Worm (Caenorhabditis elegans) whole organism, L1 larva: ENCODE results near the gene hmg-1.1.

Experiments used
- C04F5.9 ChIP-seq: sonication (generic microtip); optimal IDR thresholded peaks from 2 replicates; lab custom pipeline; 2016; ENCODE audit warnings: missing genetic modification characterization, missing compliant biosample characterization
- C16A3.4 ChIP-seq: fragments of 150-350 bp; optimal IDR thresholded peaks from 2 replicates; lab custom pipeline; 2014; ENCODE audit warnings: missing biosample characterization, missing genetic modification characterization
- F16B12.6 ChIP-seq: fragments of 150-350 bp; optimal IDR thresholded peaks from 2 replicates; lab custom pipeline; 2014; ENCODE audit warnings: missing biosample characterization, missing genetic modification characterization
- Y116A8C.19 ChIP-seq: sonication (generic microtip); optimal IDR thresholded peaks from 2 replicates; lab custom pipeline; 2016; ENCODE audit warnings: missing compliant biosample characterization, missing genetic modification characterization, borderline replicate concordance
- alr-1 ChIP-seq: fragments of 200-800 bp; sonication (Bioruptor generic); optimal IDR thresholded peaks from 2 replicates; lab custom pipeline; 2018; ENCODE audit warnings: borderline replicate concordance, mild to moderate bottlenecking, missing genetic modification characterization, missing compliant biosample characterization
- ama-1 ChIP-seq: fragments of 150-350 bp; optimal IDR thresholded peaks from 2 replicates; lab custom pipeline; 2014
- ceh-63 ChIP-seq: fragments of 200-800 bp; sonication (Bioruptor generic); optimal IDR thresholded peaks from 2 replicates; lab custom pipeline; 2018; ENCODE audit warnings: mild to moderate bottlenecking, missing genetic modification characterization, missing compliant biosample characterization
- ces-1 ChIP-seq: fragments of 150-350 bp; optimal IDR thresholded peaks from 2 replicates; lab custom pipeline; 2014; ENCODE audit warnings: missing biosample characterization, missing genetic modification reagents, missing genetic modification characterization
- dpl-1 ChIP-seq, 3 experiments: fragments of 150-350 bp in 2 of 3; sonication (generic microtip) in 1 of 3; optimal IDR thresholded peaks; 2 replicates each; lab custom pipeline; 2014 to 2017; ENCODE audit warnings: missing biosample characterization in 3 of 3, missing genetic modification characterization in 3 of 3, missing genetic modification reagents in 3 of 3
- efl-1 ChIP-seq, 4 experiments: fragments of 150-350 bp; optimal IDR thresholded peaks in 3 of 4; peaks in 1 of 4; 1 replicate in 1 of 4; 2 replicates in 3 of 4; lab custom pipeline; 2014; ENCODE audit warnings: missing biosample characterization in 2 of 4, missing genetic modification characterization in 2 of 4, missing genetic modification reagents in 2 of 4
- egl-13 ChIP-seq: sonication (generic microtip); optimal IDR thresholded peaks from 2 replicates; lab custom pipeline; 2016; ENCODE audit warnings: missing genotype, missing genetic modification reagents, missing genetic modification characterization, missing compliant biosample characterization
- elt-3 ChIP-seq, 6 experiments: fragments of 150-350 bp in 1 of 6; sonication (generic microtip); optimal IDR thresholded peaks; 2 replicates each; lab custom pipeline; 2017 to 2018; ENCODE audit warnings: missing biosample characterization in 6 of 6, missing genetic modification characterization in 6 of 6, inconsistent platforms in 1 of 6
- ets-5 ChIP-seq: fragments of 200-800 bp; sonication (Bioruptor generic); IDR thresholded peaks from 2 replicates; pipeline ENCODE4 v1.3.6; 2022; ENCODE audit warnings: missing genetic modification characterization, missing compliant biosample characterization
- fkh-10 ChIP-seq: sonication (generic microtip); optimal IDR thresholded peaks from 2 replicates; lab custom pipeline; 2017; ENCODE audit warnings: missing biosample characterization, missing genetic modification reagents, missing genetic modification characterization
- fkh-4 ChIP-seq: sonication (generic microtip); optimal IDR thresholded peaks from 2 replicates; lab custom pipeline; 2016; ENCODE audit warnings: missing compliant biosample characterization, missing genetic modification characterization, borderline replicate concordance
- fos-1 ChIP-seq: fragments of 150-350 bp; optimal IDR thresholded peaks from 2 replicates; lab custom pipeline; 2014; ENCODE audit warnings: missing biosample characterization, missing genetic modification characterization
- grh-1 ChIP-seq: fragments of 200-800 bp; sonication (Bioruptor generic); IDR thresholded peaks from 2 replicates; pipeline ENCODE4 v1.3.6; 2022; ENCODE audit warnings: missing genetic modification reagents, missing genetic modification characterization, missing compliant biosample characterization
- hpl-2 ChIP-seq: fragments of 150-350 bp; optimal IDR thresholded peaks from 2 replicates; lab custom pipeline; 2014; ENCODE audit warnings: missing biosample characterization, missing genetic modification reagents, missing genetic modification characterization
- irx-1 ChIP-seq: sonication (generic microtip); optimal IDR thresholded peaks from 2 replicates; lab custom pipeline; 2016; ENCODE audit warnings: missing genetic modification characterization, missing compliant biosample characterization
- jun-1 ChIP-seq: fragments of 150-350 bp; optimal IDR thresholded peaks from 2 replicates; lab custom pipeline; 2014; ENCODE audit warnings: missing biosample characterization, missing genetic modification reagents, missing genetic modification characterization
- lin-13 ChIP-seq: fragments of 150-350 bp; optimal IDR thresholded peaks from 2 replicates; lab custom pipeline; 2014; ENCODE audit warnings: missing biosample characterization, missing genetic modification reagents, missing genetic modification characterization
- lin-14 ChIP-seq: fragments of 200-800 bp; sonication (Bioruptor generic); optimal IDR thresholded peaks from 2 replicates; lab custom pipeline; 2018; ENCODE audit warnings: mild to moderate bottlenecking, missing genetic modification characterization, moderate library complexity, missing compliant biosample characterization
- lin-15B ChIP-seq: fragments of 150-350 bp; sonication (generic microtip); optimal IDR thresholded peaks from 3 replicates; lab custom pipeline; 2014; ENCODE audit warnings: missing biosample characterization, missing genetic modification characterization
- lin-39 ChIP-seq: fragments of 150-350 bp; optimal IDR thresholded peaks from 2 replicates; lab custom pipeline; 2014; ENCODE audit warnings: missing biosample characterization, missing genetic modification reagents, missing genetic modification characterization
- lir-3 ChIP-seq: sonication (generic microtip); optimal IDR thresholded peaks from 2 replicates; lab custom pipeline; 2016; ENCODE audit warnings: mild to moderate bottlenecking, missing genetic modification characterization, moderate library complexity, missing compliant biosample characterization; ENCODE audit not compliant: poor library complexity
- lsy-2 ChIP-seq, 2 experiments: fragments of 150-350 bp; optimal IDR thresholded peaks; 2 replicates each; lab custom pipeline; 2014; ENCODE audit warnings: missing biosample characterization in 2 of 2, missing genetic modification characterization in 2 of 2
- mdl-1 ChIP-seq, 2 experiments: fragments of 150-350 bp; optimal IDR thresholded peaks; 2 replicates each; lab custom pipeline; 2014 to 2017; ENCODE audit warnings: missing biosample characterization in 2 of 2, missing genetic modification characterization in 2 of 2, inconsistent platforms in 1 of 2
- mef-2 ChIP-seq: fragments of 150-350 bp; optimal IDR thresholded peaks from 2 replicates; lab custom pipeline; 2014; ENCODE audit warnings: missing biosample characterization, missing genetic modification characterization
- mep-1 ChIP-seq: fragments of 150-350 bp; optimal IDR thresholded peaks from 2 replicates; lab custom pipeline; 2014; ENCODE audit warnings: missing biosample characterization, missing genetic modification characterization
- nhr-11 ChIP-seq: fragments of 150-350 bp; optimal IDR thresholded peaks from 2 replicates; lab custom pipeline; 2014; ENCODE audit warnings: missing biosample characterization, missing genetic modification characterization
- nhr-12 ChIP-seq: sonication (generic microtip); optimal IDR thresholded peaks from 2 replicates; lab custom pipeline; 2017; ENCODE audit warnings: missing biosample characterization, missing genetic modification characterization
- nhr-19 ChIP-seq: fragments of 200-800 bp; sonication (Bioruptor generic); conservative IDR thresholded peaks from 2 replicates; pipeline ENCODE4 v1.3.6; 2022; ENCODE audit warnings: missing genetic modification characterization, missing compliant biosample characterization
- nhr-20 ChIP-seq: sonication (generic microtip); optimal IDR thresholded peaks from 2 replicates; lab custom pipeline; 2016; ENCODE audit warnings: mild to moderate bottlenecking, missing genetic modification characterization, missing compliant biosample characterization
- nhr-237 ChIP-seq: fragments of 150-350 bp; optimal IDR thresholded peaks from 2 replicates; lab custom pipeline; 2014; ENCODE audit warnings: missing biosample characterization, missing genetic modification characterization
- nhr-71 ChIP-seq: sonication (generic microtip); optimal IDR thresholded peaks from 2 replicates; lab custom pipeline; 2016; ENCODE audit warnings: mild to moderate bottlenecking, missing genetic modification characterization, moderate library complexity, missing compliant biosample characterization
- nhr-76 ChIP-seq: sonication (generic microtip); optimal IDR thresholded peaks from 2 replicates; lab custom pipeline; 2017; ENCODE audit warnings: missing biosample characterization, missing genetic modification characterization
- nhr-77 ChIP-seq: fragments of 150-350 bp; optimal IDR thresholded peaks from 2 replicates; lab custom pipeline; 2014; ENCODE audit warnings: missing biosample characterization, missing genetic modification characterization
- nhr-84 ChIP-seq: sonication (generic microtip); optimal IDR thresholded peaks from 2 replicates; lab custom pipeline; 2017; ENCODE audit warnings: missing biosample characterization, missing genetic modification characterization
- nhr-85 ChIP-seq: sonication (generic microtip); peaks from one replicate; lab custom pipeline; 2016; ENCODE audit warnings: missing genetic modification characterization, inconsistent platforms, missing compliant biosample characterization
- pag-3 ChIP-seq: sonication (generic microtip); optimal IDR thresholded peaks from 2 replicates; lab custom pipeline; 2017; ENCODE audit warnings: missing genetic modification characterization, mild to moderate bottlenecking, missing compliant biosample characterization, antibody characterized with exemption, borderline replicate concordance; ENCODE audit not compliant: insufficient read depth
- pax-3 ChIP-seq: fragments of 200-800 bp; sonication (Bioruptor generic); optimal IDR thresholded peaks from 2 replicates; lab custom pipeline; 2018; ENCODE audit warnings: mild to moderate bottlenecking, missing genetic modification characterization, moderate library complexity, missing compliant biosample characterization
- skn-1 ChIP-seq: fragments of 150-350 bp; optimal IDR thresholded peaks from 2 replicates; lab custom pipeline; 2014; ENCODE audit warnings: missing biosample characterization, missing genetic modification characterization
- snpc-4 ChIP-seq: fragments of 150-350 bp; optimal IDR thresholded peaks from 2 replicates; lab custom pipeline; 2014; ENCODE audit warnings: missing biosample characterization, missing genetic modification characterization
- snu-23 ChIP-seq: sonication (generic microtip); optimal IDR thresholded peaks from 2 replicates; lab custom pipeline; 2016; ENCODE audit warnings: missing genetic modification characterization, missing compliant biosample characterization
- sox-4 ChIP-seq: sonication (generic microtip); optimal IDR thresholded peaks from 2 replicates; lab custom pipeline; 2016; ENCODE audit warnings: missing genetic modification characterization, missing compliant biosample characterization
- swsn-7 ChIP-seq: sonication (generic microtip); optimal IDR thresholded peaks from 2 replicates; lab custom pipeline; 2016; ENCODE audit warnings: missing genetic modification characterization, missing compliant biosample characterization
- tlp-1 ChIP-seq: fragments of 150-350 bp; optimal IDR thresholded peaks from 2 replicates; lab custom pipeline; 2014; ENCODE audit warnings: missing biosample characterization, missing genetic modification characterization
- unc-130 ChIP-seq: fragments of 150-350 bp; optimal IDR thresholded peaks from 2 replicates; lab custom pipeline; 2017; ENCODE audit warnings: missing biosample characterization, missing genetic modification characterization, inconsistent platforms
- unc-62 ChIP-seq: fragments of 150-350 bp; optimal IDR thresholded peaks from 2 replicates; lab custom pipeline; 2014; ENCODE audit warnings: missing biosample characterization, missing genetic modification reagents, missing genetic modification characterization
- unc-86 ChIP-seq: sonication (generic microtip); optimal IDR thresholded peaks from 2 replicates; lab custom pipeline; 2016; ENCODE audit warnings: missing genetic modification characterization, missing compliant biosample characterization
- vab-15 ChIP-seq: sonication (generic microtip); optimal IDR thresholded peaks from 2 replicates; lab custom pipeline; 2017; ENCODE audit warnings: missing genotype, mild to moderate bottlenecking, missing genetic modification characterization, missing compliant biosample characterization
- xbp-1 ChIP-seq: sonication (generic microtip); optimal IDR thresholded peaks from 2 replicates; lab custom pipeline; 2016; ENCODE audit warnings: missing genetic modification characterization, missing compliant biosample characterization
- zip-4 ChIP-seq: fragments of 200-800 bp; sonication (Bioruptor generic); optimal IDR thresholded peaks from 2 replicates; lab custom pipeline; 2018; ENCODE audit warnings: mild to moderate bottlenecking, missing genetic modification characterization, moderate library complexity, missing compliant biosample characterization
- ztf-4 ChIP-seq: fragments of 150-350 bp; optimal IDR thresholded peaks from 2 replicates; lab custom pipeline; 2014; ENCODE audit warnings: missing biosample characterization, missing genetic modification characterization

The hmg-1.1 gene

ce11 chrII:14296320-14296719 lies 45.8 kb downstream of the hmg-1.1 start (continued):
- TF ChIP-seq unc-62 (GFP tag; lab: Kevin White, UChicago), result no peak
- no peak for TF ChIP-seq fkh-4
- TF ChIP-seq lin-15B (tag; lab: Kevin White, UChicago), result no peak
- no peak for TF ChIP-seq unc-130 (tag; lab: Kevin White, UChicago)
- TF ChIP-seq jun-1 (tag; lab: Kevin White, UChicago), result no peak
- TF ChIP-seq pax-3 (tag; lab: Kevin White, UChicago), result no peak
- peak; percentile 30 to 49 for TF ChIP-seq efl-1 (optimal IDR thresholded peaks at IDR 0.05; lab: Kevin White, UChicago)
- peak in 1 of 2 experiments; percentile 72 for TF ChIP-seq efl-1 (GFP tag; optimal IDR thresholded peaks at IDR 0.05 in 1 of 2; lab: Kevin White, UChicago)
- no peak for TF ChIP-seq ceh-63 (GFP tag; lab: Kevin White, UChicago)
- no peak for TF ChIP-seq lin-13 (GFP tag; lab: Kevin White, UChicago)
- peak in 2 of 6 experiments; percentile 19 to 72 for TF ChIP-seq elt-3 (tag; optimal IDR thresholded peaks at IDR 0.05; lab: Kevin White, UChicago)
- TF ChIP-seq vab-15 (tag; lab: Kevin White, UChicago), result no peak
- no peak for TF ChIP-seq unc-86 (tag; lab: Kevin White, UChicago)
- TF ChIP-seq tlp-1, result no peak
- no peak for TF ChIP-seq ztf-4 (tag; lab: Kevin White, UChicago)
- TF ChIP-seq C16A3.4, result no peak
- TF ChIP-seq hpl-2, result no peak
- peak; percentile 19 for TF ChIP-seq swsn-7
- TF ChIP-seq nhr-77, result peak; percentile 68
- TF ChIP-seq mef-2 (tag; lab: Kevin White, UChicago), result no peak
- no peak for TF ChIP-seq Y116A8C.19 (tag; lab: Kevin White, UChicago)
- peak in 1 of 2 experiments; percentile 96 for TF ChIP-seq mdl-1 (tag; optimal IDR thresholded peaks at IDR 0.05; lab: Kevin White, UChicago)
- no peak for TF ChIP-seq sox-4
- no peak for TF ChIP-seq F16B12.6 (tag; lab: Kevin White, UChicago)
- no peak for TF ChIP-seq irx-1 (tag; lab: Kevin White, UChicago)
- TF ChIP-seq lin-14 (GFP tag; lab: Kevin White, UChicago), result peak; percentile 80
- TF ChIP-seq mep-1 (tag; lab: Kevin White, UChicago), result peak; percentile 75
- TF ChIP-seq fkh-10, result no peak
- TF ChIP-seq dpl-1 (GFP tag; optimal IDR thresholded peaks at IDR 0.05; lab: Kevin White, UChicago), result peak in 2 of 3 experiments; percentile 46 to 47
- TF ChIP-seq grh-1, result no peak
- TF ChIP-seq ets-5 (GFP tag; lab: Robert Waterston, UW), result no peak
- no peak for TF ChIP-seq lin-39 (tag; lab: Kevin White, UChicago)
- no peak for TF ChIP-seq xbp-1 (tag; lab: Kevin White, UChicago)
- TF ChIP-seq snpc-4 (tag; lab: Kevin White, UChicago), result no peak
- TF ChIP-seq nhr-76 (tag; lab: Kevin White, UChicago), result no peak
- peak; percentile 69 for TF ChIP-seq nhr-71 (tag; lab: Kevin White, UChicago)
- peak; percentile 85 for TF ChIP-seq nhr-85
- TF ChIP-seq skn-1, result peak; percentile 66
- TF ChIP-seq ama-1 (lab: Kevin White, UChicago), result no peak
- TF ChIP-seq snu-23, result peak; percentile 77
- no peak for TF ChIP-seq ces-1 (GFP tag; lab: Kevin White, UChicago)
- peak; percentile 32 for TF ChIP-seq fos-1
- no peak for TF ChIP-seq pag-3 (tag; lab: Kevin White, UChicago)
- TF ChIP-seq egl-13 (tag; lab: Kevin White, UChicago), result no peak
- no peak for TF ChIP-seq nhr-12
- no peak for TF ChIP-seq lir-3 (tag; lab: Kevin White, UChicago)
- TF ChIP-seq nhr-237 (tag; lab: Kevin White, UChicago), result no peak
- TF ChIP-seq lsy-2 (tag; optimal IDR thresholded peaks at IDR 0.05; lab: Kevin White, UChicago), result peak; percentile 24 to 46
- TF ChIP-seq nhr-11 (tag; lab: Kevin White, UChicago), result no peak
- no peak for TF ChIP-seq nhr-84
- TF ChIP-seq alr-1, result no peak
- peak; percentile 87 for TF ChIP-seq nhr-20 (tag; lab: Kevin White, UChicago)
- no peak for TF ChIP-seq C04F5.9 (tag; lab: Kevin White, UChicago)
- no peak for TF ChIP-seq zip-4 (GFP tag; lab: Kevin White, UChicago)
- TF ChIP-seq nhr-19 (GFP tag; lab: Robert Waterston, UW), result peak; percentile 16; the same call in 1 of the 2 replicates
